Fruit fly (Drosophila melanogaster) whole organism, wandering third instar larva: ENCODE data around the gene bdwf.

Source experiments
- Abd-B ChIP-seq: fragments of >200 bp; optimal IDR thresholded peaks from 2 replicates; lab custom pipeline; 2017; ENCODE audit warnings: missing biosample characterization, missing genetic modification characterization
- CG32264 ChIP-seq: fragments of 200-800 bp; sonication (Bioruptor generic); optimal IDR thresholded peaks from 2 replicates; lab custom pipeline; 2016; ENCODE audit warnings: missing biosample characterization, missing genetic modification characterization
- CG9705 ChIP-seq: fragments of 200-800 bp; sonication (Bioruptor generic); optimal IDR thresholded peaks from 2 replicates; lab custom pipeline; 2018; ENCODE audit warnings: missing biosample characterization, mild to moderate bottlenecking, missing genetic modification characterization
- CrebA ChIP-seq: fragments of 200-800 bp; sonication (Bioruptor generic); optimal IDR thresholded peaks from 2 replicates; lab custom pipeline; 2016; ENCODE audit warnings: missing biosample characterization, mild to moderate bottlenecking, missing genetic modification characterization, borderline replicate concordance
- Dfd ChIP-seq: fragments of >200 bp; optimal IDR thresholded peaks from 2 replicates; lab custom pipeline; 2017; ENCODE audit warnings: missing biosample characterization, missing genetic modification characterization
- Dif ChIP-seq: fragments of 200-275, 200-300 bp; sonication (Bioruptor generic); optimal IDR thresholded peaks from 2 replicates; lab custom pipeline; 2018; ENCODE audit warnings: missing biosample characterization, missing genetic modification characterization; ENCODE audit not compliant: partially characterized antibody
- GATAd ChIP-seq: sonication (Bioruptor generic); optimal IDR thresholded peaks from 2 replicates; lab custom pipeline; 2016; ENCODE audit warnings: missing biosample characterization, missing genetic modification characterization
- HLH106 ChIP-seq: fragments of 200-800 bp; optimal IDR thresholded peaks from 3 replicates; lab custom pipeline; 2019; ENCODE audit warnings: missing biosample characterization, mild to moderate bottlenecking, missing genetic modification characterization, moderate library complexity
- Hnf4 ChIP-seq: fragments of 200-800 bp; sonication (Bioruptor generic); optimal IDR thresholded peaks from 2 replicates; lab custom pipeline; 2016; ENCODE audit warnings: missing biosample characterization, mild to moderate bottlenecking, missing genetic modification characterization
- Hr78 ChIP-seq: fragments of >200 bp; optimal IDR thresholded peaks from 2 replicates; lab custom pipeline; 2017; ENCODE audit warnings: missing biosample characterization, missing genetic modification characterization
- Hr83 ChIP-seq: fragments of 200-300 bp; sonication (Bioruptor generic); optimal IDR thresholded peaks from 2 replicates; lab custom pipeline; 2016; ENCODE audit warnings: missing biosample characterization, mild to moderate bottlenecking, missing genetic modification characterization, moderate library complexity; ENCODE audit not compliant: poor library complexity, severe bottlenecking
- Jra ChIP-seq: sonication (Bioruptor generic); optimal IDR thresholded peaks from 2 replicates; lab custom pipeline; 2016; ENCODE audit warnings: missing biosample characterization, missing genetic modification characterization
- Mio ChIP-seq: sonication (Bioruptor generic); optimal IDR thresholded peaks from 2 replicates; lab custom pipeline; 2016; ENCODE audit warnings: missing biosample characterization, missing genetic modification characterization
- Myc ChIP-seq: fragments of >200 bp; optimal IDR thresholded peaks from 2 replicates; lab custom pipeline; 2017
- N ChIP-seq: fragments of >200 bp; optimal IDR thresholded peaks from 2 replicates; lab custom pipeline; 2018; ENCODE audit warnings: missing biosample characterization, missing external identifiers, missing genetic modification characterization
- OdsH ChIP-seq: fragments of 200-800 bp; sonication (Bioruptor generic); optimal IDR thresholded peaks from 2 replicates; lab custom pipeline; 2016; ENCODE audit warnings: missing biosample characterization, mild to moderate bottlenecking, missing genetic modification characterization
- Rel ChIP-seq, 2 experiments: fragments of 200-800 bp; sonication (Bioruptor generic) in 1 of 2; optimal IDR thresholded peaks; 2 replicates in 1 of 2; 3 replicates in 1 of 2; lab custom pipeline; 2016 to 2019; ENCODE audit warnings: mild to moderate bottlenecking in 2 of 2, missing biosample characterization in 2 of 2, missing genetic modification characterization in 2 of 2, moderate library complexity in 1 of 2
- Sp1 ChIP-seq: fragments of 200-800 bp; sonication (Bioruptor generic); optimal IDR thresholded peaks from 3 replicates; lab custom pipeline; 2019; ENCODE audit warnings: missing biosample characterization, mild to moderate bottlenecking, missing genetic modification characterization, moderate library complexity
- Vsx2 ChIP-seq: fragments of 200-300, 225-300 bp; sonication (Bioruptor generic); optimal IDR thresholded peaks from 2 replicates; lab custom pipeline; 2018; ENCODE audit warnings: missing biosample characterization, missing genetic modification characterization; ENCODE audit not compliant: partially characterized antibody
- br ChIP-seq: fragments of 200-800 bp; sonication (Bioruptor generic); optimal IDR thresholded peaks from 2 replicates; lab custom pipeline; 2016; ENCODE audit warnings: missing biosample characterization, missing genetic modification characterization
- brk ChIP-seq: fragments of 200-800 bp; sonication (Bioruptor generic); optimal IDR thresholded peaks from 2 replicates; lab custom pipeline; 2016; ENCODE audit warnings: missing biosample characterization, mild to moderate bottlenecking, missing genetic modification characterization
- dl ChIP-seq, 2 experiments: fragments of 175-275, 200-275 bp in 1 of 2; fragments of 200-275 bp in 1 of 2; sonication (Bioruptor generic); optimal IDR thresholded peaks; lab custom pipeline; 2018; ENCODE audit warnings: mild to moderate bottlenecking in 2 of 2, missing biosample characterization in 2 of 2, missing genetic modification characterization in 2 of 2, moderate library complexity in 2 of 2; ENCODE audit not compliant: partially characterized antibody in 2 of 2, insufficient read depth in 1 of 2
- dmrt93B ChIP-seq: fragments of 200-800 bp; sonication (Bioruptor generic); optimal IDR thresholded peaks from 2 replicates; lab custom pipeline; 2018; ENCODE audit warnings: missing biosample characterization, mild to moderate bottlenecking, missing genetic modification characterization
- dsf ChIP-seq: sonication (Bioruptor generic); optimal IDR thresholded peaks from 2 replicates; lab custom pipeline; 2016; ENCODE audit warnings: missing biosample characterization, missing genetic modification characterization, borderline replicate concordance
- ey ChIP-seq: fragments of 200-800 bp; sonication (Bioruptor generic); optimal IDR thresholded peaks from 2 replicates; lab custom pipeline; 2016; ENCODE audit warnings: missing biosample characterization, missing genetic modification characterization
- fru ChIP-seq: fragments of 200-800 bp; sonication (Bioruptor generic); optimal IDR thresholded peaks from 3 replicates; lab custom pipeline; 2016; ENCODE audit warnings: missing biosample characterization, mild to moderate bottlenecking, missing genetic modification characterization
- h ChIP-seq: fragments of 200-800 bp; sonication (Bioruptor generic); optimal IDR thresholded peaks from 3 replicates; lab custom pipeline; 2016; ENCODE audit warnings: missing biosample characterization, mild to moderate bottlenecking, missing genetic modification characterization
- jim ChIP-seq: fragments of 175-275, 200-325 bp; sonication (Bioruptor generic); optimal IDR thresholded peaks from 2 replicates; lab custom pipeline; 2016; ENCODE audit warnings: missing biosample characterization, mild to moderate bottlenecking, missing genetic modification characterization
- lola ChIP-seq: fragments of >200 bp; optimal IDR thresholded peaks from 2 replicates; lab custom pipeline; 2017; ENCODE audit warnings: missing biosample characterization, missing genetic modification characterization
- pan ChIP-seq: fragments of >200 bp; optimal IDR thresholded peaks from 2 replicates; lab custom pipeline; 2017
- rgr ChIP-seq: fragments of 200-800 bp; sonication (Bioruptor generic); optimal IDR thresholded peaks from 3 replicates; lab custom pipeline; 2016; ENCODE audit warnings: missing biosample characterization, mild to moderate bottlenecking, missing genetic modification characterization
- sage ChIP-seq: fragments of 200-800 bp; sonication (Bioruptor generic); optimal IDR thresholded peaks from 2 replicates; lab custom pipeline; 2016; ENCODE audit warnings: missing biosample characterization, mild to moderate bottlenecking, missing genetic modification characterization
- sv ChIP-seq: fragments of 200-800 bp; sonication (Bioruptor generic); optimal IDR thresholded peaks from 3 replicates; lab custom pipeline; 2016; ENCODE audit warnings: missing biosample characterization, missing genetic modification characterization
- tai ChIP-seq: sonication (Bioruptor generic); optimal IDR thresholded peaks from 2 replicates; lab custom pipeline; 2016; ENCODE audit warnings: missing biosample characterization, missing genetic modification characterization
- usp ChIP-seq: fragments of >200 bp; optimal IDR thresholded peaks from 2 replicates; lab custom pipeline; 2017; ENCODE audit warnings: missing biosample characterization, missing genetic modification characterization
- woc ChIP-seq: sonication (Bioruptor generic); optimal IDR thresholded peaks from 2 replicates; lab custom pipeline; 2016; ENCODE audit warnings: missing biosample characterization, mild to moderate bottlenecking, missing genetic modification characterization

Gene bdwf

DNA sequence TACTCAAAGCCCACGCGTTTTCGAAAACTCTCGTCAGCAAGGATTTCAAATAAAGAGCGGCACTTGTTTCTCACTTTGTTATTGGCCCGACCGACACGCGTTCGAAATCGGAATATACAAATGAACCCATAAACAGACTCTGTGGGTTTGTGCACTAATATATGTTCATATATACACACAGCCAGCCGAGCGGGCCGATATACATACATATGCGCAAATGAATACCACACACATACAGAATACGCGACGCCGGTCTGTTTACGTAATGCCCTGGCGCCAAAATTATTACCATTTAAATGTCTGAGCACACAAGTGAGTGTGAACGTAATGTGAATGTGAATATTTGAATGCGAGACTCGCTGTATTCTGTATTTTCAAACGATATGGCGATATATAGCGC lies 24.8 kb upstream of the bdwf start:
- TF ChIP-seq woc (GFP tag; lab: Kevin White, UChicago) (no peak), Mio (GFP tag; lab: Kevin White, UChicago) (no peak), Hr83 (GFP tag; lab: Kevin White, UChicago) (peak; percentile 5), h (GFP tag; lab: Kevin White, UChicago) (peak; percentile 62), GATAd (GFP tag; lab: Kevin White, UChicago) (no peak), CrebA (GFP tag; lab: Kevin White, UChicago) (no peak)

DNA sequence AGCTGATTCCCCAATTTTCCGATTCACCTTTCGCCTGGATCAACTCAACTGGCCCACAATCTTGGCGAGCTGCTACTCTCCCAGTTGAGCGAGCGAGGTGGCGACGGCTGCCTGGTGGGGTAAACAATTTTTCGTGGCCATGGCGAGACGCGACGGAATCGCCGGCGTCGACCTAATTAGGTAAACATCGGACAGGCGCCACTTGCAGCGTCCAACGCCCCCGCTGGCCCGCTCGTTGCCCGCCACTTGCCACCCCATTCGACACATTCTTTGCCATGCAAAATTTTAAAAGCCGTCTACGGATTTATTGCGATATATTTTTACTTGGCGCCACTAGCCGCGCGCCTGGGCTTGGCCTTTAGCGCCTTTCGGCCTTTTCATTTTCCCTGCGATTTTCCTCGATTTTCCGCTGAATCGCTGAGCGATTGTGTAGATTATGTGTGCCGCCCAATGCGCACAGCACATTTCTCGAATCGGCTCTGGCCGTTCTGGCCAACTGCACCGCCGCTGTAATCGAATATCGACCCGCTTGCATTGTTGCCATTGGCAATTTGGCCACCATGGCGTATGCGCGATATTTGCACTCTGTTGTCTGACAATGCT lies 24.0 kb upstream of the bdwf start:
- no peak for TF ChIP-seq rgr (GFP tag; lab: Kevin White, UChicago)
- no peak for TF ChIP-seq h (GFP tag; lab: Kevin White, UChicago)
- no peak for TF ChIP-seq woc (GFP tag; lab: Kevin White, UChicago)
- no peak for TF ChIP-seq Hr83 (GFP tag; lab: Kevin White, UChicago)
- TF ChIP-seq sage (GFP tag; lab: Kevin White, UChicago), result no peak
- TF ChIP-seq brk (GFP tag; lab: Kevin White, UChicago), result no peak
- TF ChIP-seq dsf (GFP tag; lab: Kevin White, UChicago), result no peak
- no peak for TF ChIP-seq Hr78 (GFP tag; lab: Kevin White, UChicago)
- no peak for TF ChIP-seq lola

DNA sequence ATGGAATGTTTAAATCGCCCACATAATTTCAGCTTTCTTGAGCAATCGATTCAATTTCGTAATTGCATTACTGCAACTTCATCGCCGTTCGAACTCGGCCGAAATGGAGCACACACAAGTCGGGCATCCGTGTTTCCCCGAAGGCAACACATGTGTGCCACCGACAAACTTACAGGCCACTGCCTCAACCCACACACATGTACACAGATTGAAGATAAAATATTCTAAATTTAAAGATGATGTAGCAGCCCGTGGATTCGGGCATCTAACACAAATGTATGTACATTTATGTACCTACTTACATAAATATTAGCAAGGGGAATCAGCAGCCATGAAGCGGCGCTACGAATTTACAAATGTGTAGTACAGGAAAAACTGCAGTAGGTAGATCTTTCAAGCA lies 23.1 kb upstream of the bdwf start:
- TF ChIP-seq pan (no peak), brk (GFP tag; lab: Kevin White, UChicago) (no peak), Hr78 (GFP tag; lab: Kevin White, UChicago) (no peak), woc (GFP tag; lab: Kevin White, UChicago) (no peak), dsf (GFP tag; lab: Kevin White, UChicago) (no peak), dmrt93B (GFP tag; lab: Kevin White, UChicago) (no peak), dl (GFP tag; optimal IDR thresholded peaks at IDR 0.05; lab: Kevin White, UChicago; ENCODE audit: insufficient read depth in 1 of 2, partially characterized antibody in 2 of 2) (no peak), GATAd (GFP tag; lab: Kevin White, UChicago) (no peak)

- TF ChIP-seq CrebA (GFP tag; lab: Kevin White, UChicago), result no peak
- TF ChIP-seq Sp1 (GFP tag; lab: Kevin White, UChicago), result peak; percentile 95
- TF ChIP-seq usp (GFP tag; lab: Kevin White, UChicago), result no peak
- peak; percentile 96 for TF ChIP-seq brk (GFP tag; lab: Kevin White, UChicago)
- TF ChIP-seq br (GFP tag; lab: Kevin White, UChicago), result peak; percentile 98
- peak; percentile 94 for TF ChIP-seq sage (GFP tag; lab: Kevin White, UChicago)
- TF ChIP-seq fru (GFP tag; lab: Kevin White, UChicago), result peak; percentile 98
- no peak for TF ChIP-seq lola
- TF ChIP-seq Dfd (GFP tag; lab: Kevin White, UChicago), result no peak
- TF ChIP-seq h (GFP tag; lab: Kevin White, UChicago), result peak; percentile 98
- peak; percentile 90 for TF ChIP-seq Dif (GFP tag; lab: Kevin White, UChicago)
- peak; percentile 97 for TF ChIP-seq woc (GFP tag; lab: Kevin White, UChicago)
- peak; percentile 98 for TF ChIP-seq ey (GFP tag; lab: Kevin White, UChicago)
- TF ChIP-seq Myc (lab: Kevin White, UChicago), result no peak
- TF ChIP-seq Vsx2 (GFP tag; lab: Kevin White, UChicago), result peak; percentile 62
- no peak for TF ChIP-seq pan
- peak; percentile 84 for TF ChIP-seq dmrt93B (GFP tag; lab: Kevin White, UChicago)
- TF ChIP-seq GATAd (GFP tag; lab: Kevin White, UChicago), result peak; percentile 46
- TF ChIP-seq Hr78 (GFP tag; lab: Kevin White, UChicago), result no peak
- TF ChIP-seq rgr (GFP tag; lab: Kevin White, UChicago), result peak; percentile 95
- TF ChIP-seq sv (GFP tag; lab: Kevin White, UChicago), result peak; percentile 90
- peak; percentile 94 for TF ChIP-seq HLH106
- no peak for TF ChIP-seq Abd-B (GFP tag; lab: Kevin White, UChicago)
- no peak for TF ChIP-seq N
- TF ChIP-seq CG9705 (GFP tag; lab: Kevin White, UChicago), result peak; percentile 77
- TF ChIP-seq jim, result peak; percentile 14
- peak; percentile 80 for TF ChIP-seq Hr83 (GFP tag; lab: Kevin White, UChicago)
- peak; percentile 73 for TF ChIP-seq dsf (GFP tag; lab: Kevin White, UChicago)
- peak; percentile 91 for TF ChIP-seq Hnf4 (GFP tag; lab: Kevin White, UChicago)
- peak; percentile 92 for TF ChIP-seq Rel (GFP tag; optimal IDR thresholded peaks at IDR 0.05; lab: Kevin White, UChicago)
- peak; percentile 71 for TF ChIP-seq Rel (tag; optimal IDR thresholded peaks at IDR 0.05; lab: Kevin White, UChicago)
- TF ChIP-seq dl (GFP tag; optimal IDR thresholded peaks at IDR 0.05; lab: Kevin White, UChicago; ENCODE audit: insufficient read depth in 1 of 2, partially characterized antibody in 2 of 2), result peak; percentile 74 to 90
- TF ChIP-seq Jra (GFP tag; lab: Kevin White, UChicago), result peak; percentile 76
- TF ChIP-seq tai (GFP tag; lab: Kevin White, UChicago), result peak; percentile 82
- TF ChIP-seq Mio (GFP tag; lab: Kevin White, UChicago), result peak; percentile 61
- peak; percentile 97 for TF ChIP-seq OdsH (GFP tag; lab: Kevin White, UChicago)
- peak; percentile 86 for TF ChIP-seq CG32264
Observed at dm6 chr3R:17065018-17065784, 22.3 kb upstream of the bdwf start.
